Fruit fly (Drosophila melanogaster): Measurements from ENCODE around the gene MED21.

dm6 chr3L:25121183-25121860, 5.6 kb upstream of the MED21 start:
- TF ChIP-seq pan (optimal IDR thresholded peaks at IDR 0.05) (no peak), psq (GFP tag; optimal IDR thresholded peaks at IDR 0.05) (no peak), tai (GFP tag; optimal IDR thresholded peaks at IDR 0.05) (no peak), N (GFP tag; optimal IDR thresholded peaks at IDR 0.05) (no peak), Vsx2 (GFP tag; optimal IDR thresholded peaks at IDR 0.05; ENCODE audit: partially characterized antibody) (no peak), HLH106 (tag; optimal IDR thresholded peaks at IDR 0.05) (no peak), lola (GFP tag; optimal IDR thresholded peaks at IDR 0.05) (no peak), usp (GFP tag; optimal IDR thresholded peaks at IDR 0.05) (no peak), CG32264 (GFP tag; optimal IDR thresholded peaks at IDR 0.05) (no peak), h (GFP tag; optimal IDR thresholded peaks at IDR 0.05) (no peak)

Data from whole organism, wandering third instar larva.